Fruit fly (Drosophila melanogaster): ENCODE data around the gene CG34437.

DNA sequence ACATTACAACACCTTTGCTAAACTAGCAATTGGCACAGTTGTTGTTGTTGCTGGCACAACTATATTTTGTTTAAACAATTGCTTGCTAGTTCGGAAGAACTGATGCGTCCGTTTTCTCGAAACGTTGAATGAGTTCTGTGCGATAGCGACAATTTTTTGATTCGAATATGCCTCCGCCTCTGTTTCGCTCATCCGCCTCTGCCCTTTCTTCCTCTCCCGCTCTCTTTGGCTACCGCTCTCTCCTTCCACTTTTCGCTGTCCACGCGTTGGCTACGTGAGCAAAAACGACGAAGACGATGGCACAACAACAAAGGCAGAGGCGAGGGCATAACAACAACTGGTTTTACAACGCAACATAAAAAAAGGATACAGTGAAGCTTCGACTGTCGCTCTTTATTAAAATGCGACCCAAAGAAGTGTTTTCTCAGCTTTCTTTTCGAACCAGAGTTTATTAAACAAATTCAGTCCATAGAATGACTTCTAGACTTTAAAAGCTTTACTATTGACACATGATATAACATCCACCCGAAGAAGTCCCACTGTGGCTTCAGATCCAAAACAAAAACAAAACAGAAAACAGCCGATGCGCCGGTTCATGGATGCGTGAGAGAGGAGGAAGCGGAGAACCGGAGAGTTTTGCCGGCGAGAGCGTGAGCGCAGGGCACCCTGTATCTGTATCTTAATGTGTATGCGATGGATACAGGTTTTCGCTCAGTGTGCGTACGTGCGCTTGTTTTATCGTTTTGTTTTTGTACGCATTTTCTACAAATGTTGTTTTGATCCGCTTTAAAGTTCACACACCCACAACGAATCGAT lies 42.8 kb downstream of the CG34437 start:
- TF ChIP-seq CG8478 (optimal IDR thresholded peaks at IDR 0.05) (no peak), CTCF (optimal IDR thresholded peaks at IDR 0.05) (no peak)

Data from S2 (cell line).